Worm (Caenorhabditis elegans) whole organism, mixed stage, embryonic: ENCODE results near the gene C07D10.1.

Experiments used
- M03D4.4 ChIP-seq: sonication (generic microtip); optimal IDR thresholded peaks from 2 replicates; lab custom pipeline; 2017; ENCODE audit warnings: mild to moderate bottlenecking, missing genetic modification characterization, missing compliant biosample characterization
- bed-3 ChIP-seq: fragments of 200-800 bp; sonication (Bioruptor generic); optimal IDR thresholded peaks from 3 replicates; lab custom pipeline; 2018; ENCODE audit warnings: mild to moderate bottlenecking, missing genetic modification characterization, moderate library complexity, missing compliant biosample characterization
- ceh-39 ChIP-seq: fragments of 150-350 bp; optimal IDR thresholded peaks from 2 replicates; lab custom pipeline; 2014; ENCODE audit warnings: missing biosample characterization, missing genetic modification characterization
- ceh-43 ChIP-seq: fragments of 200-800 bp; sonication (Bioruptor generic); optimal IDR thresholded peaks from 2 replicates; lab custom pipeline; 2018; ENCODE audit warnings: mild to moderate bottlenecking, missing genetic modification characterization, moderate library complexity, missing compliant biosample characterization
- ceh-83 ChIP-seq: fragments of 200-800 bp; sonication (Bioruptor generic); optimal IDR thresholded peaks from 2 replicates; lab custom pipeline; 2018; ENCODE audit warnings: mild to moderate bottlenecking, missing genetic modification characterization, missing compliant biosample characterization
- ces-1 ChIP-seq: fragments of 150-350 bp; optimal IDR thresholded peaks from 2 replicates; lab custom pipeline; 2014; ENCODE audit warnings: missing biosample characterization, missing genetic modification reagents, missing genetic modification characterization
- cnd-1 ChIP-seq: fragments of 200-800 bp; sonication (Bioruptor generic); optimal IDR thresholded peaks from 2 replicates; lab custom pipeline; 2018; ENCODE audit warnings: mild to moderate bottlenecking, missing genetic modification characterization, missing compliant biosample characterization
- drap-1 ChIP-seq: fragments of 200-800 bp; sonication (Bioruptor generic); optimal IDR thresholded peaks from 3 replicates; lab custom pipeline; 2018; ENCODE audit warnings: mild to moderate bottlenecking, missing genetic modification characterization, missing compliant biosample characterization
- elt-1 ChIP-seq: sonication (generic microtip); optimal IDR thresholded peaks from 2 replicates; lab custom pipeline; 2017; ENCODE audit warnings: missing genetic modification characterization, mild to moderate bottlenecking, missing compliant biosample characterization, antibody characterized with exemption, moderate library complexity, borderline replicate concordance; ENCODE audit not compliant: insufficient read depth
- elt-3 ChIP-seq: fragments of 150-350 bp; optimal IDR thresholded peaks from 2 replicates; lab custom pipeline; 2014; ENCODE audit warnings: missing biosample characterization, missing genetic modification characterization
- flh-1 ChIP-seq: fragments of 200-800 bp; sonication (Bioruptor generic); optimal IDR thresholded peaks from 2 replicates; lab custom pipeline; 2018; ENCODE audit warnings: mild to moderate bottlenecking, missing genetic modification characterization, moderate library complexity, missing compliant biosample characterization
- ham-2 ChIP-seq: fragments of 200-800 bp; sonication (Bioruptor generic); optimal IDR thresholded peaks from 2 replicates; lab custom pipeline; 2018; ENCODE audit warnings: mild to moderate bottlenecking, missing genetic modification characterization, missing compliant biosample characterization
- hlh-1 ChIP-seq: fragments of 150-350 bp; optimal IDR thresholded peaks from 2 replicates; lab custom pipeline; 2014; ENCODE audit warnings: missing biosample characterization, missing genetic modification reagents, missing genetic modification characterization
- lin-13 ChIP-seq: fragments of 150-350 bp; optimal IDR thresholded peaks from 2 replicates; lab custom pipeline; 2014; ENCODE audit warnings: missing biosample characterization, missing genetic modification characterization
- lin-32 ChIP-seq: fragments of 200-800 bp; sonication (Bioruptor generic); optimal IDR thresholded peaks from 2 replicates; lab custom pipeline; 2018; ENCODE audit warnings: mild to moderate bottlenecking, missing genetic modification characterization, missing compliant biosample characterization
- lsy-2 ChIP-seq: fragments of 150-350 bp; optimal IDR thresholded peaks from 2 replicates; lab custom pipeline; 2014; ENCODE audit warnings: missing biosample characterization, missing genetic modification characterization
- mab-5 ChIP-seq: fragments of 150-350 bp; optimal IDR thresholded peaks from 2 replicates; lab custom pipeline; 2014; ENCODE audit warnings: missing biosample characterization, missing genetic modification characterization
- mep-1 ChIP-seq: fragments of 150-350 bp; optimal IDR thresholded peaks from 2 replicates; lab custom pipeline; 2017; ENCODE audit warnings: missing biosample characterization, missing genetic modification reagents, missing genetic modification characterization, inconsistent platforms
- mls-2 ChIP-seq: sonication (generic microtip); optimal IDR thresholded peaks from 2 replicates; lab custom pipeline; 2016; ENCODE audit warnings: mild to moderate bottlenecking, missing genetic modification characterization, moderate library complexity, missing compliant biosample characterization
- nhr-12 ChIP-seq: fragments of 150-350 bp; optimal IDR thresholded peaks from 2 replicates; lab custom pipeline; 2014; ENCODE audit warnings: missing biosample characterization, missing genetic modification characterization
- nhr-2 ChIP-seq: fragments of 150-350 bp; optimal IDR thresholded peaks from 2 replicates; lab custom pipeline; 2014; ENCODE audit warnings: missing biosample characterization, missing genetic modification characterization
- nhr-237 ChIP-seq: fragments of 150-350 bp; optimal IDR thresholded peaks from 2 replicates; lab custom pipeline; 2014; ENCODE audit warnings: missing biosample characterization, missing genetic modification characterization
- nhr-28 ChIP-seq: fragments of 150-350 bp; optimal IDR thresholded peaks from 2 replicates; lab custom pipeline; 2014; ENCODE audit warnings: missing biosample characterization, missing genetic modification characterization
- nhr-76 ChIP-seq: sonication (generic microtip); optimal IDR thresholded peaks from 2 replicates; lab custom pipeline; 2017; ENCODE audit warnings: missing biosample characterization, missing genetic modification characterization
- pha-4 ChIP-seq: fragments of 150-350 bp; optimal IDR thresholded peaks from 2 replicates; lab custom pipeline; 2018; ENCODE audit warnings: missing biosample characterization, missing genetic modification reagents, missing genetic modification characterization
- sptf-1 ChIP-seq: sonication (generic microtip); optimal IDR thresholded peaks from 2 replicates; lab custom pipeline; 2017; ENCODE audit warnings: mild to moderate bottlenecking, missing genetic modification characterization, moderate library complexity, missing compliant biosample characterization
- tbx-8 ChIP-seq: fragments of 200-800 bp; sonication (Bioruptor generic); optimal IDR thresholded peaks from 2 replicates; lab custom pipeline; 2018; ENCODE audit warnings: mild to moderate bottlenecking, missing genetic modification characterization, moderate library complexity, missing compliant biosample characterization
- unc-120 ChIP-seq: sonication (generic microtip); optimal IDR thresholded peaks from 2 replicates; lab custom pipeline; 2017; ENCODE audit warnings: missing genetic modification characterization, missing compliant biosample characterization; ENCODE audit not compliant: poor library complexity, severe bottlenecking
- unc-62 ChIP-seq: fragments of 150-350 bp; optimal IDR thresholded peaks from 2 replicates; lab custom pipeline; 2014; ENCODE audit warnings: missing biosample characterization, missing genetic modification reagents, missing genetic modification characterization
- zip-8 ChIP-seq: fragments of 150-350 bp; optimal IDR thresholded peaks from 2 replicates; lab custom pipeline; 2014; ENCODE audit warnings: missing biosample characterization, missing genetic modification characterization
- ztf-11 ChIP-seq: fragments of 150-350 bp; optimal IDR thresholded peaks from 2 replicates; lab custom pipeline; 2014; ENCODE audit warnings: missing biosample characterization, missing genetic modification characterization

The C07D10.1 gene

DNA sequence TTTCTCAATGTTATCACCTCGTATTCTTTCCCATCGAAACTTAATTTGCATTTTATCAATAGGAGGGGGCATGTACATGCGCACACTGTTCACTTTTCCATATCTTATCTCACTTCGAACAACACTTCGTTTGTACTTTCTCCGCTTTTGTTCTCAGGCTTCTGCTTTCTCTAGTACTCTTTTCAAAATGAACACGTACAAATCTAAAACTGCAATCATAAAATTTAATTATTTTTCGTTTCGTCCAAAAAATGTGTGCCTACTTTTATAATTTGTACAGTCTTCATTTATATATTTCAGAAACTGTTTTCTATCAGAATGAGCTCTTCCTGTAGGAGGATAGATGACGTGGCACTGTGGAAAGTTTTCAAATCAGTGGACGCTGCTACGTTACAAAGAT, at the start of gene C07D10.1:
Gene C07D10.1 (plus strand): TSS at position 301 of the 400 bp plus-strand sequence.
- TF ChIP-seq sptf-1 (tag; lab: Kevin White, UChicago) (no peak), mep-1 (no peak), drap-1 (GFP tag; lab: Kevin White, UChicago) (no peak), elt-1 (no peak), unc-120 (tag; lab: Kevin White, UChicago) (no peak), nhr-12 (no peak), flh-1 (no peak), ceh-83 (no peak), ztf-11 (no peak), hlh-1 (no peak)
- TF ChIP-seq, all 35 proteins: peak for 0

DNA sequence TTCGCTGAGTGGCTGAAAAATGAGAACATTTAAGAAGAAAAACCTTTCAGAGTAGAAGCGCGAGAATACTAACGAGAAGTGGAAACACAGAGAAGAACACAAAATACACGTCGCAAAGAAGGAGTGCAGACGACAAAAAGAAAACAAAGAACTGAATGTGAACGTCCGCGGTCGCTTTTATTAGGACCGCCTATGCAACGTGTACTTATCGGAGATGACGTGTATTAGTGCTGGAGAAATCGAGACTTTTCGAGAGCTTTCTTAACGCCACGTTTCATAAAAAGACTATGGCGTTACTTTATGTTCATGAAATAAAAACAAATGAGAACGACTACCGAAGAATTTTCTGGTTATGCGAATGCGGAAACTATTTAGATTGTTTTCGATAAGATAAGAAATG, 46.3 kb upstream of the C07D10.1 start, which contains the start of gene hsp-4:
Gene hsp-4 (minus strand): TSS at position 139 of the 400 bp plus-strand sequence.
- no peak for TF ChIP-seq mep-1
- TF ChIP-seq nhr-2 (tag; lab: Kevin White, UChicago), result peak; percentile 10

DNA sequence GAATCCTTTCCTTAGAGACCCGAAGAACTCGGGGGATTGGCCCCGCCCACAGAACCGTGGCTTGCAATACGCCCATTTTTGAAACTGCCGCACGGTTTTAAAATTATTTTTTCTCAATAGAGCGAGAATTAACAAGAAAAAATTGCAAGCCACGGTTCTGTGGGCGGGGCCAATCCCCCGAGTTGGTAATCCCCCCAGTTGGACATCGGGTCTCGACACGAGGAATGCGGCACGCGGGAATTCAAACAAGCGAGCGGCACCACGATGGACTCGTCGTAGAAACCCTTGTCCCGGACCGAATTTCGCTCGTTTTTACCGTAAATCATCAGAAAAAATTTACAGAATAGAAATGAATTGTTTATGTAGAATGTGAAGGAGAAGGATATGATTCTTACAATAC, 45.8 kb upstream of the C07D10.1 start:
- no peak for TF ChIP-seq ces-1 (GFP tag; lab: Kevin White, UChicago)
- TF ChIP-seq nhr-76 (tag; lab: Kevin White, UChicago), result no peak
- TF ChIP-seq cnd-1 (tag; lab: Kevin White, UChicago), result no peak
- no peak for TF ChIP-seq ztf-11
- no peak for TF ChIP-seq ceh-39 (tag; lab: Kevin White, UChicago)
- TF ChIP-seq mab-5 (tag; lab: Kevin White, UChicago), result no peak
- TF ChIP-seq nhr-237 (tag; lab: Kevin White, UChicago), result no peak
- no peak for TF ChIP-seq zip-8 (tag; lab: Kevin White, UChicago)
- TF ChIP-seq nhr-28 (tag; lab: Kevin White, UChicago), result no peak
- no peak for TF ChIP-seq pha-4 (tag; lab: Kevin White, UChicago)
- no peak for TF ChIP-seq ceh-43 (GFP tag; lab: Kevin White, UChicago)
- TF ChIP-seq nhr-12, result no peak
- TF ChIP-seq unc-62 (GFP tag; lab: Kevin White, UChicago), result no peak
- TF ChIP-seq unc-120 (tag; lab: Kevin White, UChicago), result no peak
- no peak for TF ChIP-seq lin-32 (GFP tag; lab: Kevin White, UChicago)
- no peak for TF ChIP-seq nhr-2 (tag; lab: Kevin White, UChicago)

DNA sequence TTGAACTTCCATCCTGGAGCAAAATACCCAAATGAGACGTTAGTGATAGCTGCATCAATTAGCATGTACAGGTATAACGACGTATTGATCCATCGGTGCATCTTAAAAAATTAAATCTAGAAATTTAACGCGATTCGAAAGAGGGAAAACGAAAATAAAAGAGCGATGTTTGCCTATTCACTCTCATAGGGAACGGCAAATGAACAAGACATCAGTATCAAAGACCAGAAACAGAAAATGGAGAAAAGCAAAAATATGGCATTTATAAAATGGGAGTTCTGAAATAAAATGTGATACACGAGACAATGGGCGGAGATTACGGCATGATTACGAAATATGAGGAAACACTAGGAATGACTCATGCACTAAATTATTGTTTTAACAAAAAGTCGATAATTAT, 42.5 kb upstream of the C07D10.1 start, which contains the start of gene haf-2:
Gene haf-2 (minus strand): TSS at position 101 of the 400 bp plus-strand sequence.
- TF ChIP-seq sptf-1 (tag; lab: Kevin White, UChicago) (no peak), hlh-1 (no peak), tbx-8 (GFP tag; lab: Kevin White, UChicago) (no peak), elt-3 (tag; lab: Kevin White, UChicago) (no peak), bed-3 (GFP tag; lab: Kevin White, UChicago) (no peak), ham-2 (GFP tag; lab: Kevin White, UChicago) (no peak), cnd-1 (tag; lab: Kevin White, UChicago) (no peak), drap-1 (GFP tag; lab: Kevin White, UChicago) (no peak), M03D4.4 (no peak), elt-1 (no peak), flh-1 (no peak), nhr-237 (tag; lab: Kevin White, UChicago) (no peak), unc-62 (GFP tag; lab: Kevin White, UChicago) (no peak), ztf-11 (no peak), pha-4 (tag; lab: Kevin White, UChicago) (no peak), nhr-28 (tag; lab: Kevin White, UChicago) (no peak), unc-120 (tag; lab: Kevin White, UChicago) (no peak), lin-13 (no peak)

DNA sequence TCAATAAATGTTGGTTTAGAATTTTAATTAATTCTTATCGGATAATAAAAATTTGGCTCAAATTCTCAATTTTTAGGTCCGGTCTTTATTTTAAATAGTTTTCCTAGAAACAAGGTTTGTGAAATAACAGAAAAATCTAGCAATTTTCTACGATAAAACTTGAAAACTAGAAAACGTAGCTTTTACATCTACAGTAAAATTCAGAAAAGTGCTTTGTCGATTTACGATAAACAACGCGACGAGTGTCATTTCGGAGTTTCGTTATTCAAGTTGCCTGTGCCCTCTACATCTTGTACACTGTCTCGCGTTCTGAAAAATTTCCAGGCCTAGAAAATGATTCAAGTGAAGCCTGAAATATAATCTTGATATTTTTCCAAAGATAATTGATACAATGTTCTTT, 42.0 kb upstream of the C07D10.1 start:
- TF ChIP-seq lsy-2 (tag; lab: Kevin White, UChicago), result peak; percentile 30
- no peak for TF ChIP-seq mls-2 (tag; lab: Kevin White, UChicago)
